Fruit fly (Drosophila melanogaster): ENCODE data around the gene crn.

crn gene

DNA sequence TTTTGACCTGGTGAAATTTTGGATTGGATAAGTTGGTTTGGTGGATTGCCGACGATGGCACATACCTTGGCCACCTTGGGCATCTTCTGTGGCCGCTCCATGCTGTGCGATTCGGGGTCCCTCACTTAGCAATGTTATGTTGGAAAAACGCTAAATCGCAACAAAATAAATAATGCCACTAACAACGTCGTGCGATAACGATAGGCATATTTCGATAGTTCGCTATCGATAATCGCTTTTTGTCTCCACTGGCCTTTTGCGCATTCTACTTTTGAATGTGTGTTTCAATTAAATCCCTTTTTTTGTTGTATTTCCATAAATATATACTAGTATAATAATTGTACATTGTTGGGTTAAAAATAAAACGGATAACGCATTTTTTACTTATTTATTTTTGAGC, at the start of gene crn:
Gene crn (minus strand): TSS at position 221 of the 400 bp plus-strand sequence.
- TF ChIP-seq CG34367 (tag; optimal IDR thresholded peaks at IDR 0.05) (no peak), CG17806 (tag; optimal IDR thresholded peaks at IDR 0.05) (no peak), Snoo (tag; optimal IDR thresholded peaks at IDR 0.05) (no peak), CG12605 (GFP tag; IDR thresholded peaks at IDR 0.05) (no peak), CG8301 (tag; optimal IDR thresholded peaks at IDR 0.05) (no peak), Ets98B (GFP tag; IDR thresholded peaks at IDR 0.05) (no peak), Pif1A (GFP tag; optimal IDR thresholded peaks at IDR 0.05) (no peak), CG13204 (GFP tag; optimal IDR thresholded peaks at IDR 0.05) (no peak), CG8159 (tag; optimal IDR thresholded peaks at IDR 0.05) (no peak), CG14655 (GFP tag; optimal IDR thresholded peaks at IDR 0.05) (no peak), CG10348 (GFP tag; IDR thresholded peaks at IDR 0.05) (no peak), rn (GFP tag; IDR thresholded peaks at IDR 0.05) (no peak), EcR (GFP tag; optimal IDR thresholded peaks at IDR 0.05) (no peak), CG4496 (GFP tag; IDR thresholded peaks at IDR 0.05) (no peak), CG9948 (tag; optimal IDR thresholded peaks at IDR 0.05) (no peak), Pif1B (GFP tag; optimal IDR thresholded peaks at IDR 0.05) (no peak), CG32121 (GFP tag; IDR thresholded peaks at IDR 0.05) (no peak), CG15710 (tag; optimal IDR thresholded peaks at IDR 0.05) (no peak), gl (tag; optimal IDR thresholded peaks at IDR 0.05) (no peak), fd96Ca (GFP tag; IDR thresholded peaks at IDR 0.05) (no peak)

DNA sequence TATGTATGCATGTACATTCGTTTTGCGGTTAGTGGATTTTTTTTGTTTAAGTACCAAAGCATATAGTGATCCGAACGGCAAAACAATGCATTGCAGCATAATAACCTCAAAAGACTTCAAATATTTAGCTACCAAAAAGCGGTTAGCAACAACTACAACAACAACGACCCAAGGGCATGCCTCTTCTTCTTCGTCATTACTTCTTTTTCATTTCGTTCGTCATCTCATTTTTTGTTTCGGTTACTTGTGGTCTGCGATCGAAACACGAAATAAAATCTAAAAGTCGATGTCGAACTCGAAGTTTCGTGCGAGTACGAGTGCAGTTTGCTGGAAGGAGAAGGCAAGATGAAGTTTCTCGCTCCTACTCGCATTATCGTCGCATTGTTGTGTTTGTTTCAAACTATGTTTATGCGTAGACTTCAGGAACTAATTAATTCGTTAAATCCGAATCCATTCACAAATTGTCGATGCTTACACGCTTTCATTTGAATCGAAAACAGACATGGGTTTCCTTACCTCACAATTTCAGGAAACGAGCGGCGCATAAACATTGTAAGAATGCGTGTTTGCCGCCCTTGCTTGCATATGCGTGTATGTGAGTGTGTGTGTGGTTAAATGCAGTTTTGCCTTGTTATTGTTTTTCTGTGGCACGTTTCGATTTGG, 49.1 kb upstream of the crn start:
- TF ChIP-seq Snoo (tag; optimal IDR thresholded peaks at IDR 0.05): peak; percentile 89
- peak; percentile 84 for TF ChIP-seq CG13204 (GFP tag; optimal IDR thresholded peaks at IDR 0.05)
- peak; percentile 81 for TF ChIP-seq CG9948 (tag; optimal IDR thresholded peaks at IDR 0.05)
- TF ChIP-seq CG14655 (GFP tag; optimal IDR thresholded peaks at IDR 0.05): peak; percentile 88
- peak; percentile 97 for TF ChIP-seq CG4496 (GFP tag; IDR thresholded peaks at IDR 0.05)
- TF ChIP-seq CG32121 (GFP tag; IDR thresholded peaks at IDR 0.05): peak; percentile 89
- peak; percentile 97 for TF ChIP-seq Pif1B (GFP tag; optimal IDR thresholded peaks at IDR 0.05)
- TF ChIP-seq CG8301 (tag; optimal IDR thresholded peaks at IDR 0.05): peak; percentile 86
- peak; percentile 96 for TF ChIP-seq Pif1A (GFP tag; optimal IDR thresholded peaks at IDR 0.05)
- TF ChIP-seq Ets98B (GFP tag; IDR thresholded peaks at IDR 0.05): peak; percentile 94
- peak; percentile 93 for TF ChIP-seq CG15710 (tag; optimal IDR thresholded peaks at IDR 0.05)
- no peak for TF ChIP-seq CG10348 (GFP tag; IDR thresholded peaks at IDR 0.05)
- TF ChIP-seq CG34367 (tag; optimal IDR thresholded peaks at IDR 0.05): peak; percentile 95
- TF ChIP-seq CG12605 (GFP tag; IDR thresholded peaks at IDR 0.05): peak; percentile 94
- TF ChIP-seq CG17806 (tag; optimal IDR thresholded peaks at IDR 0.05): peak; percentile 91
- peak; percentile 72 for TF ChIP-seq rn (GFP tag; IDR thresholded peaks at IDR 0.05)
- TF ChIP-seq D1 (tag; optimal IDR thresholded peaks at IDR 0.05): peak; percentile 79
- TF ChIP-seq CG8159 (tag; optimal IDR thresholded peaks at IDR 0.05): peak; percentile 90
- TF ChIP-seq gl (tag; optimal IDR thresholded peaks at IDR 0.05): peak; percentile 89
- peak; percentile 66 for TF ChIP-seq EcR (GFP tag; optimal IDR thresholded peaks at IDR 0.05)
- peak; percentile 95 for TF ChIP-seq fd96Ca (GFP tag; IDR thresholded peaks at IDR 0.05)

DNA sequence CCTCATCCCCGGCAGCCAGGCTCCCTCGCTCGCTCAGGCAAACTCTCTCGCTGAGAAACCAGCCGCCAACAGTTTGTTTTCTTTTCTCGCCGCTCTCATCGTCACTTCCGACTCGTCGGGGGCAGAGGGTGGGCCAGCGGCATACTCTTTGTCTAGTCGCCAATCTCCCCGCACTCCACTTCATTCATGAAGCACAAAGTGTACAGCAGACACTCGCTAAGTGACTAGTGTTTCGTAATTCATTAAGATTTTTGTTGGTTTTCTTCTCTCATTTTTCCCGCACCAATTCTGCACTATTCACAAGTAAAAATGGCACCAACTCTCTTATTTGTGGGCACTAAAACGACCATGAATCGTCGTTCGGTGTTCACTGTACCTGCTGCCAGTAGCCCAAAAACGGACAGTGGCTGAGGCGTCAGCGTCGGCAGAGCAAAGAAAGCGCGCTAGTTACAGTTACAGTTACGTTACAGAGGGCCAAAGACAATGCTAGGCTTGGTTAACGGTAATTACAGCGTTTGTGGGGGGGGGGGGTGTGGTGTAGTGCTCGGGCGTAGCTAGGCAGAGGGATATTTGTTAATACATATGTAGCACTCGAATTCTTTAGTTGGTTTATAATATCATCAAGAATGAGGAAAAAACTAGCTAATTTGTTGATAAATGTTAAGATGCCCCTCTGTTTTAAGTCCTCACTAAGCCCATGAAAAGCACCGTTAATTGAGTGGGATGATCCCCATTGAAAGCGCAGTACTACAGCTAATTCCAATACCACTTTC, 47.8 kb upstream of the crn start:
- TF ChIP-seq Pif1B (GFP tag; optimal IDR thresholded peaks at IDR 0.05) (peak; percentile 94), fd96Ca (GFP tag; IDR thresholded peaks at IDR 0.05) (peak; percentile 98), CG32121 (GFP tag; IDR thresholded peaks at IDR 0.05) (peak; percentile 96), CG13204 (GFP tag; optimal IDR thresholded peaks at IDR 0.05) (peak; percentile 86), CG10348 (GFP tag; IDR thresholded peaks at IDR 0.05) (peak; percentile 86), EcR (GFP tag; optimal IDR thresholded peaks at IDR 0.05) (peak; percentile 53), CG15710 (tag; optimal IDR thresholded peaks at IDR 0.05) (peak; percentile 93), rn (GFP tag; IDR thresholded peaks at IDR 0.05) (peak; percentile 89), CG14655 (GFP tag; optimal IDR thresholded peaks at IDR 0.05) (peak; percentile 94), CG4496 (GFP tag; IDR thresholded peaks at IDR 0.05) (peak; percentile 98), CG17806 (tag; optimal IDR thresholded peaks at IDR 0.05) (peak; percentile 88), CG34367 (tag; optimal IDR thresholded peaks at IDR 0.05) (peak; percentile 90), CG8301 (tag; optimal IDR thresholded peaks at IDR 0.05) (peak; percentile 93), Snoo (tag; optimal IDR thresholded peaks at IDR 0.05) (peak; percentile 89), D1 (tag; optimal IDR thresholded peaks at IDR 0.05) (peak; percentile 42), CG12605 (GFP tag; IDR thresholded peaks at IDR 0.05) (peak; percentile 94), gl (tag; optimal IDR thresholded peaks at IDR 0.05) (peak; percentile 71), CG8159 (tag; optimal IDR thresholded peaks at IDR 0.05) (peak; percentile 90), Ets98B (GFP tag; IDR thresholded peaks at IDR 0.05) (peak; percentile 98), CG9948 (tag; optimal IDR thresholded peaks at IDR 0.05) (peak; percentile 89), Pif1A (GFP tag; optimal IDR thresholded peaks at IDR 0.05) (peak; percentile 96)

dm6 chrX:2296230-2297044, 46.7 kb upstream of the crn start:
- TF ChIP-seq Snoo (tag; optimal IDR thresholded peaks at IDR 0.05): peak; percentile 94
- TF ChIP-seq CG4496 (GFP tag; IDR thresholded peaks at IDR 0.05): peak; percentile 86
- peak; percentile 90 for TF ChIP-seq CG34367 (tag; optimal IDR thresholded peaks at IDR 0.05)
- TF ChIP-seq CG32121 (GFP tag; IDR thresholded peaks at IDR 0.05): peak; percentile 79
- TF ChIP-seq EcR (GFP tag; optimal IDR thresholded peaks at IDR 0.05): peak; percentile 95
- TF ChIP-seq CG15710 (tag; optimal IDR thresholded peaks at IDR 0.05): peak; percentile 92
- peak; percentile 92 for TF ChIP-seq CG8301 (tag; optimal IDR thresholded peaks at IDR 0.05)
- peak; percentile 91 for TF ChIP-seq Pif1A (GFP tag; optimal IDR thresholded peaks at IDR 0.05)
- peak; percentile 76 for TF ChIP-seq gl (tag; optimal IDR thresholded peaks at IDR 0.05)
- TF ChIP-seq D1 (tag; optimal IDR thresholded peaks at IDR 0.05): peak; percentile 88
- TF ChIP-seq CG12605 (GFP tag; IDR thresholded peaks at IDR 0.05): no peak
- peak; percentile 96 for TF ChIP-seq CG14655 (GFP tag; optimal IDR thresholded peaks at IDR 0.05)
- TF ChIP-seq Pif1B (GFP tag; optimal IDR thresholded peaks at IDR 0.05): peak; percentile 88
- TF ChIP-seq Ets98B (GFP tag; IDR thresholded peaks at IDR 0.05): no peak; the same call in 1 of the 2 replicates
- peak; percentile 95 for TF ChIP-seq CG8159 (tag; optimal IDR thresholded peaks at IDR 0.05)
- TF ChIP-seq CG13204 (GFP tag; optimal IDR thresholded peaks at IDR 0.05): peak; percentile 65
- TF ChIP-seq CG17806 (tag; optimal IDR thresholded peaks at IDR 0.05): peak; percentile 82
- TF ChIP-seq rn (GFP tag; IDR thresholded peaks at IDR 0.05): peak; percentile 60; the same call in 1 of the 2 replicates
- TF ChIP-seq CG10348 (GFP tag; IDR thresholded peaks at IDR 0.05): peak; percentile 61; the same call in 1 of the 2 replicates
- peak; percentile 79 for TF ChIP-seq fd96Ca (GFP tag; IDR thresholded peaks at IDR 0.05)
- TF ChIP-seq CG9948 (tag; optimal IDR thresholded peaks at IDR 0.05): peak; percentile 92
